Fruit fly (Drosophila melanogaster): ENCODE results near the gene Bcs1.

The Bcs1 gene

DNA sequence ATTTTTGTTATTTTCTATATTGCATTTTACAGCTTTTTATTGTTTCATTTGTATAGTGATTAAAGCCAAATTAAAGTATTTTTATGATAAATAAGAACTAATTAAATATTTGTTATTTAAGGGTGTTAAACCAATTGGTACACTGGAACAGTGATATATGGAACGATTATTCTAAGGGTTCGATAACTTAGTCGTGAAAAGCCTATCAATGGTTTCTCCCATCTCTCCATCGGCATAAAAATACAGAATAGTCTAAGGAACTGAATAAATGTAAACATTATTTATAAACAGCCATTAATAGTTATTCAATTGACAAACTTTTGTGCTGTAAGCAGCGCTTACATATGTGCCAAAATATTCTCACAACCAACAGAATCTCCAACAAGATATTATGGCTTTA lies 42.7 kb downstream of the Bcs1 start, which contains the start of gene Mob3:
Gene Mob3 (plus strand): TSS at position 208 of the 400 bp plus-strand sequence.
- TF ChIP-seq EcR (GFP tag; optimal IDR thresholded peaks at IDR 0.05) (no peak), CG8159 (tag; optimal IDR thresholded peaks at IDR 0.05) (no peak), CG10348 (GFP tag; IDR thresholded peaks at IDR 0.05) (no peak), Pif1B (GFP tag; optimal IDR thresholded peaks at IDR 0.05) (no peak), CG9948 (tag; optimal IDR thresholded peaks at IDR 0.05) (no peak), fd96Ca (GFP tag; IDR thresholded peaks at IDR 0.05) (no peak), CG17806 (tag; optimal IDR thresholded peaks at IDR 0.05) (no peak)

DNA sequence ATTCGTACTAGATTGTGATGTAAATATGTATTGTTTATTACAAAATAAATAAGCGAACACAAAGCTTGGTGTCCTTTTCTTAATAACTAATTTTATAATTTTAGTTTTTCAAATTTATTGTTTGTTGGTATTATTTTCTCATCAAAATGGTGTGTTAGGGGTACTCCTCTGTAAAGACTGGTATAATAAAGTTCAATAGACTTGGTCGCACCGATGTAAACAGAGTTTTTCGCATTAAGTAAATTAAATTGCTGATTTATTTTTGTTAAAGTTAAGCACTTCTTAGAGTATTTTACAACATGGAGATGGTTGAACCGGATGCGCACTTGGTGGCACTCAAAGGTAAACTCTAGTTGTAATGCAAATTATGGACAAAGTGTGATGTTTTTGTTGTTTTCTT lies 44.1 kb downstream of the Bcs1 start, which contains the start of gene CG4953:
Gene CG4953 (plus strand): TSS at position 193 of the 400 bp plus-strand sequence.
- no peak for TF ChIP-seq CG10348 (GFP tag; IDR thresholded peaks at IDR 0.05)

DNA sequence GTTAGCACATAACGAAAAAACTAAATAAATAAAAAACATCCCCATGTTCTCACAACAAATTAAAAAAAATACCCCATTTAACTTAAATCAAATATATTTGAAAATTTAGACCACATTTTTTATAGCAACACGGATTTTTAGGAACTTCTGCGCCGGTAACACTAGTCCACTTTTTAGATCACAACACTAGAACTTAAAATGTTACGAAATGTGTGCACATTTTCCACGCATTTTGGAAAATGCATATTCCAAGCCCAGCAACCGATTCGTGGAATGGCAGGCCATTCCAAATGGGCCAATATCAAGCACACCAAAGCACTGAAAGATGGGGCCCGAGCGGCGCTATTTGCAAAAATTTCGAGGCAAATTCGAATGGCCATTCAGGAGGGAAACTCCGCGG lies 46.2 kb downstream of the Bcs1 start, which contains the start of gene CG4957:
Gene CG4957 (plus strand): TSS at position 185 of the 400 bp plus-strand sequence.
- no peak for TF ChIP-seq Ets98B (GFP tag; IDR thresholded peaks at IDR 0.05)
- no peak for TF ChIP-seq CG10348 (GFP tag; IDR thresholded peaks at IDR 0.05)
- TF ChIP-seq Pif1B (GFP tag; optimal IDR thresholded peaks at IDR 0.05): no peak
- no peak for TF ChIP-seq gl (tag; optimal IDR thresholded peaks at IDR 0.05)
- TF ChIP-seq CG32121 (GFP tag; IDR thresholded peaks at IDR 0.05): no peak
- TF ChIP-seq CG4496 (GFP tag; IDR thresholded peaks at IDR 0.05): no peak
- TF ChIP-seq D1 (tag; optimal IDR thresholded peaks at IDR 0.05): no peak
- TF ChIP-seq CG14655 (GFP tag; optimal IDR thresholded peaks at IDR 0.05): no peak
- no peak for TF ChIP-seq rn (GFP tag; IDR thresholded peaks at IDR 0.05)
- TF ChIP-seq Pif1A (GFP tag; optimal IDR thresholded peaks at IDR 0.05): no peak
- TF ChIP-seq CG8159 (tag; optimal IDR thresholded peaks at IDR 0.05): no peak
- TF ChIP-seq CG8301 (tag; optimal IDR thresholded peaks at IDR 0.05): no peak
- TF ChIP-seq Snoo (tag; optimal IDR thresholded peaks at IDR 0.05): no peak
- no peak for TF ChIP-seq CG12605 (GFP tag; IDR thresholded peaks at IDR 0.05)
- TF ChIP-seq CG17806 (tag; optimal IDR thresholded peaks at IDR 0.05): no peak
- no peak for TF ChIP-seq fd96Ca (GFP tag; IDR thresholded peaks at IDR 0.05)
- no peak for TF ChIP-seq CG15710 (tag; optimal IDR thresholded peaks at IDR 0.05)
- no peak for TF ChIP-seq CG9948 (tag; optimal IDR thresholded peaks at IDR 0.05)
- no peak for TF ChIP-seq CG34367 (tag; optimal IDR thresholded peaks at IDR 0.05)

DNA sequence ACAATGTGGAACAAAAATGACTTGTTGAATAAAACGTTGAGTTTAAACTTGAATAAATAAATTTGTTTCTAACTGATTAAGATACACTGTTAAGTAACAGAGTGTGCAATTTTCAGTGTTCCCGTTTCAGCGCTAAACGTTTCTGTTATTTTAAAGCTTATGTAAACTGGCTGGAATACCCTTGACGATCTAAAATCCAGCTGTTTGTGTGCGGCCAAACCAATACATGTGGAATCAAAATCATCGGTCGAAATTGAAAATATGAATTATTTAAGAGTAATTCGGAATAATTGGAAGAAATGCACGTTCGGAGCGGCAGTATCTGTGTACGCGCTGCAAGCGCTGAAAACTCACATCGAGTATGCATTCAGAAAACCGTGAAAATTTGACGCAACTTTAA lies 47.4 kb downstream of the Bcs1 start, which contains the start of gene Mulk:
Gene Mulk (plus strand): TSS at position 198 of the 400 bp plus-strand sequence.
- no peak for TF ChIP-seq CG17806 (tag; optimal IDR thresholded peaks at IDR 0.05)
- TF ChIP-seq CG13204 (GFP tag; optimal IDR thresholded peaks at IDR 0.05): no peak
- TF ChIP-seq Snoo (tag; optimal IDR thresholded peaks at IDR 0.05): no peak
- no peak for TF ChIP-seq D1 (tag; optimal IDR thresholded peaks at IDR 0.05)
- no peak for TF ChIP-seq CG32121 (GFP tag; IDR thresholded peaks at IDR 0.05)
- no peak for TF ChIP-seq Pif1B (GFP tag; optimal IDR thresholded peaks at IDR 0.05)
- no peak for TF ChIP-seq gl (tag; optimal IDR thresholded peaks at IDR 0.05)
- no peak for TF ChIP-seq CG14655 (GFP tag; optimal IDR thresholded peaks at IDR 0.05)
- no peak for TF ChIP-seq rn (GFP tag; IDR thresholded peaks at IDR 0.05)
- TF ChIP-seq CG9948 (tag; optimal IDR thresholded peaks at IDR 0.05): no peak

DNA sequence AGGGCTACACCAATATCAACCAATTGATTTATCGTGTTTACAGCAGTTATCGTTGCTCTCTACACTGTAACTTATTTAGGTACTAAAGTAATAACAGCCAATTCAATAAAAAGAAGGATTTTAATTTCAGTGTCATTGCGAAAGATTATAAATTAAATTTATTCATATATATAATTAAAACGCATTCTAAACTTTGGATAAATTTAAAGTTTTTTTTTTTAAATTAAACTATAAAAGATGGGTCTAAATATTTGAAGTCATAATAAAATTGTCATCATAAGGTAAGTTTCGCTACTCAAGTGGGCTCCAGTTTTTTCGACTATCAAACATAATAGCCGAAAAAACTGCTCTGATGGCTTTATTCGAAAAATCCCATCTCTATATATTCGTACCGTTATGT lies 49.8 kb downstream of the Bcs1 start, which contains the start of gene trk:
Gene trk (minus strand): TSS at position 101 of the 400 bp plus-strand sequence.
- TF ChIP-seq CG10348 (GFP tag; IDR thresholded peaks at IDR 0.05) (no peak), Pif1A (GFP tag; optimal IDR thresholded peaks at IDR 0.05) (no peak), D1 (tag; optimal IDR thresholded peaks at IDR 0.05) (no peak), CG4496 (GFP tag; IDR thresholded peaks at IDR 0.05) (no peak), Pif1B (GFP tag; optimal IDR thresholded peaks at IDR 0.05) (no peak), EcR (GFP tag; optimal IDR thresholded peaks at IDR 0.05) (no peak), fd96Ca (GFP tag; IDR thresholded peaks at IDR 0.05) (no peak), CG8301 (tag; optimal IDR thresholded peaks at IDR 0.05) (no peak), CG15710 (tag; optimal IDR thresholded peaks at IDR 0.05) (no peak)

Data from whole organism, pupa.